Worm (Caenorhabditis elegans) whole organism, L4 larva: ENCODE results near the gene B0416.4.

Experiments
- F10B5.3 ChIP-seq: sonication (generic microtip); optimal IDR thresholded peaks from 2 replicates; lab custom pipeline; 2016; ENCODE audit warnings: mild to moderate bottlenecking, missing genetic modification characterization, missing compliant biosample characterization
- F26F4.8 ChIP-seq: fragments of 200-800 bp; sonication (Bioruptor generic); conservative IDR thresholded peaks from 2 replicates; pipeline ENCODE4 v1.3.6; 2022; ENCODE audit warnings: missing genetic modification characterization, missing compliant biosample characterization
- F44E2.7 ChIP-seq: fragments of 200-800 bp; sonication (Bioruptor generic); IDR thresholded peaks from 2 replicates; pipeline ENCODE4 v2.1.2; 2022; ENCODE audit warnings: missing genetic modification characterization, missing compliant biosample characterization
- F49E8.2 ChIP-seq: sonication (generic microtip); optimal IDR thresholded peaks from 2 replicates; lab custom pipeline; 2016; ENCODE audit warnings: missing compliant biosample characterization, mild to moderate bottlenecking, missing genetic modification characterization, borderline replicate concordance
- T20F7.1 ChIP-seq: fragments of 200-800 bp; sonication (Bioruptor generic); optimal IDR thresholded peaks from 2 replicates; lab custom pipeline; 2018; ENCODE audit warnings: mild to moderate bottlenecking, missing genetic modification characterization, missing compliant biosample characterization
- Y5F2A.4 ChIP-seq: fragments of 200-800 bp; sonication (Bioruptor generic); optimal IDR thresholded peaks from 2 replicates; lab custom pipeline; 2018; ENCODE audit warnings: mild to moderate bottlenecking, missing genetic modification characterization, missing compliant biosample characterization
- ZK337.2 ChIP-seq: fragments of 200-800 bp; sonication (Bioruptor generic); IDR thresholded peaks from 2 replicates; pipeline ENCODE4 v1.3.6; 2022; ENCODE audit warnings: missing genetic modification reagents, missing genetic modification characterization, missing compliant biosample characterization
- ama-1 ChIP-seq: fragments of 150-350 bp; optimal IDR thresholded peaks from 2 replicates; lab custom pipeline; 2014; ENCODE audit warnings: inconsistent platforms, mixed read lengths
- ceh-32 ChIP-seq: sonication (generic microtip); optimal IDR thresholded peaks from 2 replicates; lab custom pipeline; 2016; ENCODE audit warnings: mild to moderate bottlenecking, missing genetic modification characterization, missing compliant biosample characterization; ENCODE audit not compliant: poor library complexity
- ceh-82 ChIP-seq: sonication (generic microtip); optimal IDR thresholded peaks from 2 replicates; lab custom pipeline; 2017; ENCODE audit warnings: missing biosample characterization, missing genetic modification characterization
- ctbp-1 ChIP-seq: fragments of 200-800 bp; sonication (Bioruptor generic); IDR thresholded peaks from 2 replicates; pipeline ENCODE4 v1.3.6; 2022; ENCODE audit warnings: missing genetic modification reagents, missing genetic modification characterization, missing compliant biosample characterization
- daf-16 ChIP-seq, 3 experiments: sonication (generic microtip); optimal IDR thresholded peaks; 2 replicates each; lab custom pipeline; 2016 to 2017; ENCODE audit warnings: missing genetic modification characterization in 3 of 3, missing genetic modification reagents in 3 of 3, mild to moderate bottlenecking in 2 of 3, missing compliant biosample characterization in 2 of 3, missing biosample characterization in 1 of 3, moderate library complexity in 1 of 3
- dve-1 ChIP-seq: sonication (generic microtip); optimal IDR thresholded peaks from 2 replicates; lab custom pipeline; 2017; ENCODE audit warnings: antibody characterized with exemption, mild to moderate bottlenecking, missing genetic modification characterization, missing compliant biosample characterization; ENCODE audit not compliant: insufficient read depth
- egl-43 ChIP-seq: fragments of 200-800 bp; sonication (Bioruptor generic); IDR thresholded peaks from 2 replicates; pipeline ENCODE4 v1.3.6; 2022; ENCODE audit warnings: missing genetic modification reagents, missing genetic modification characterization, missing compliant biosample characterization
- hif-1 ChIP-seq, 2 experiments: sonication (generic microtip); optimal IDR thresholded peaks; 2 replicates each; lab custom pipeline; 2016 to 2017; ENCODE audit warnings: missing compliant biosample characterization in 2 of 2, missing genetic modification characterization in 2 of 2, missing genetic modification reagents in 2 of 2, missing genotype in 2 of 2, mild to moderate bottlenecking in 1 of 2
- hlh-11 ChIP-seq: fragments of 200-800 bp; sonication (Bioruptor generic); optimal IDR thresholded peaks from 2 replicates; lab custom pipeline; 2018; ENCODE audit warnings: mild to moderate bottlenecking, missing genetic modification characterization, missing compliant biosample characterization
- hlh-30 ChIP-seq: sonication (generic microtip); optimal IDR thresholded peaks from 2 replicates; lab custom pipeline; 2017; ENCODE audit warnings: antibody characterized with exemption, mild to moderate bottlenecking, missing genetic modification characterization, missing compliant biosample characterization; ENCODE audit not compliant: insufficient read depth
- lim-7 ChIP-seq: fragments of 200-800 bp; sonication (Bioruptor generic); IDR thresholded peaks from 2 replicates; pipeline ENCODE4 v1.3.6; 2022; ENCODE audit warnings: missing genetic modification characterization, missing compliant biosample characterization
- lin-29 ChIP-seq: fragments of 200-800 bp; sonication (Bioruptor generic); IDR thresholded peaks from 2 replicates; pipeline ENCODE4 v1.3.6; 2022; ENCODE audit warnings: missing genetic modification reagents, missing genetic modification characterization, missing compliant biosample characterization
- lin-39 ChIP-seq: fragments of 150-350 bp; optimal IDR thresholded peaks from 2 replicates; lab custom pipeline; 2014; ENCODE audit warnings: missing biosample characterization, missing genetic modification reagents, missing genetic modification characterization
- madf-9 ChIP-seq: fragments of 200-800 bp; sonication (Bioruptor generic); conservative IDR thresholded peaks from 2 replicates; pipeline ENCODE4 v1.3.6; 2022; ENCODE audit warnings: missing genetic modification reagents, missing genetic modification characterization, missing compliant biosample characterization
- mep-1 ChIP-seq: fragments of 150-350 bp; sonication (generic microtip); optimal IDR thresholded peaks from 3 replicates; lab custom pipeline; 2014; ENCODE audit warnings: missing biosample characterization, missing genetic modification characterization
- mes-2 ChIP-seq: sonication (generic microtip); optimal IDR thresholded peaks from 2 replicates; lab custom pipeline; 2016; ENCODE audit warnings: missing genotype, mild to moderate bottlenecking, missing genetic modification characterization, missing compliant biosample characterization; ENCODE audit not compliant: poor library complexity, severe bottlenecking
- mxl-3 ChIP-seq: fragments of 200-800 bp; sonication (Bioruptor generic); optimal IDR thresholded peaks from 2 replicates; lab custom pipeline; 2018; ENCODE audit warnings: mild to moderate bottlenecking, missing genetic modification characterization, missing compliant biosample characterization
- nhr-102 ChIP-seq: sonication (generic microtip); optimal IDR thresholded peaks from 2 replicates; lab custom pipeline; 2016; ENCODE audit warnings: mild to moderate bottlenecking, missing genetic modification characterization, moderate library complexity, missing compliant biosample characterization
- nhr-11 ChIP-seq: fragments of 150-350 bp; optimal IDR thresholded peaks from 2 replicates; lab custom pipeline; 2014; ENCODE audit warnings: missing biosample characterization, missing genetic modification characterization
- nhr-41 ChIP-seq: fragments of 200-800 bp; sonication (Bioruptor generic); IDR thresholded peaks from 2 replicates; pipeline ENCODE4 v1.3.6; 2022; ENCODE audit warnings: missing genetic modification reagents, missing genetic modification characterization, missing compliant biosample characterization
- nhr-48 ChIP-seq: sonication (generic microtip); optimal IDR thresholded peaks from 2 replicates; lab custom pipeline; 2016; ENCODE audit warnings: mild to moderate bottlenecking, missing genetic modification characterization, missing compliant biosample characterization
- nhr-76 ChIP-seq: fragments of 150-350 bp; optimal IDR thresholded peaks from 2 replicates; lab custom pipeline; 2014; ENCODE audit warnings: missing biosample characterization, missing genetic modification characterization
- pha-4 ChIP-seq, 2 experiments: fragments of 150-350 bp in 1 of 2; fragments of 200-800 bp in 1 of 2; sonication (Bioruptor generic) in 1 of 2; IDR thresholded peaks in 1 of 2; optimal IDR thresholded peaks in 1 of 2; 2 replicates each; pipeline versions ENCODE4 v1.3.6 to Lab custom; 2014 to 2022; ENCODE audit warnings: missing genetic modification characterization in 2 of 2, missing genetic modification reagents in 2 of 2, missing biosample characterization in 1 of 2, missing compliant biosample characterization in 1 of 2
- php-3 ChIP-seq: fragments of 200-800 bp; sonication (Bioruptor generic); IDR thresholded peaks from 2 replicates; pipeline ENCODE4 v1.3.6; 2022; ENCODE audit warnings: missing genetic modification reagents, missing genetic modification characterization, missing compliant biosample characterization
- pqm-1 ChIP-seq: sonication (generic microtip); optimal IDR thresholded peaks from 2 replicates; lab custom pipeline; 2017; ENCODE audit warnings: missing biosample characterization, missing genetic modification characterization
- rbr-2 ChIP-seq: sonication (generic microtip); optimal IDR thresholded peaks from 2 replicates; lab custom pipeline; 2016; ENCODE audit warnings: missing genotype, missing genetic modification characterization, missing compliant biosample characterization
- skn-1 ChIP-seq: fragments of 150-350 bp; optimal IDR thresholded peaks from 2 replicates; lab custom pipeline; 2014; ENCODE audit warnings: missing biosample characterization, missing genetic modification characterization
- snpc-4 ChIP-seq: fragments of 150-350 bp; optimal IDR thresholded peaks from 2 replicates; lab custom pipeline; 2014; ENCODE audit warnings: missing biosample characterization, missing genetic modification characterization
- spr-1 ChIP-seq: sonication (generic microtip); optimal IDR thresholded peaks from 2 replicates; lab custom pipeline; 2016; ENCODE audit warnings: mild to moderate bottlenecking, missing genetic modification characterization, missing compliant biosample characterization
- tag-97 ChIP-seq: fragments of 200-800 bp; sonication (Bioruptor generic); IDR thresholded peaks from 2 replicates; pipeline ENCODE4 v1.3.6; 2022; ENCODE audit warnings: missing genetic modification characterization, missing compliant biosample characterization
- unc-39 ChIP-seq: sonication (generic microtip); optimal IDR thresholded peaks from 2 replicates; lab custom pipeline; 2017; ENCODE audit warnings: missing biosample characterization, missing genetic modification characterization
- vab-7 ChIP-seq: fragments of 200-800 bp; sonication (Bioruptor generic); IDR thresholded peaks from 2 replicates; pipeline ENCODE4 v1.3.6; 2022; ENCODE audit warnings: missing genetic modification reagents, missing genetic modification characterization, missing compliant biosample characterization
- zip-11 ChIP-seq: fragments of 200-800 bp; sonication (Bioruptor generic); IDR thresholded peaks from 2 replicates; pipeline ENCODE4 v1.3.6; 2022; ENCODE audit warnings: missing genetic modification characterization, missing compliant biosample characterization
- zip-2 ChIP-seq: fragments of 150-350 bp; optimal IDR thresholded peaks from 2 replicates; lab custom pipeline; 2014; ENCODE audit warnings: missing biosample characterization, missing genetic modification characterization

B0416.4 gene

DNA sequence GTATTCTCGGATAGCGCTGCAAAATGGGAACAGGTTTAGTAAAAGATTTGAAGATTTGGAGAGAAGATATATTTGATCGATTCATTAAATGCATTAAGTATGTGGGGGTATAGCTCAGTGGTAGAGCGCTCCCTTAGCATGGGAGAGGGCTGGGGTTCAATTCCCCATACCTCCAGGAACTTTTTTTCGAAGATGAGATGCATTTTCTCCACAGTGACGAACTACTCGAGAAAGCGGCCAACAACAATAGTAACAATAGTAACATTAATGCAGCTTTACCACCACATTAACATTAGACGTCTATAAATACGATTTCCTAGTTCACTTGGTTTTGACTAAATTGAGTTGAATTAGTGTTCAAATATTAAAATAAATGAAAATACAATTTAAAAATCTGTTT is 41.0 kb upstream of the B0416.4 start (continued):
- no peak for TF ChIP-seq dve-1 (tag; lab: Kevin White, UChicago)
- TF ChIP-seq lin-39 (tag; lab: Kevin White, UChicago), result no peak
- TF ChIP-seq ctbp-1 (GFP tag; lab: Robert Waterston, UW), result 0 out of 2 replicates have a peak, but pooled peaks have one; percentile 51
- peak; percentile 17 for TF ChIP-seq ceh-32 (tag; lab: Kevin White, UChicago)
- TF ChIP-seq tag-97 (GFP tag; lab: Robert Waterston, UW), result no peak
- no peak for TF ChIP-seq unc-39 (tag; lab: Kevin White, UChicago)
- peak; percentile 89 for TF ChIP-seq egl-43
- no peak for TF ChIP-seq hif-1 (tag; optimal IDR thresholded peaks at IDR 0.05; lab: Kevin White, UChicago)
- peak; percentile 59 for TF ChIP-seq nhr-48
- peak; percentile 23 for TF ChIP-seq hlh-11
- TF ChIP-seq ceh-82 (tag; lab: Kevin White, UChicago), result no peak
- no peak for TF ChIP-seq snpc-4
- peak; percentile 56; the same call in 1 of the 2 replicates for TF ChIP-seq madf-9 (GFP tag; lab: Robert Waterston, UW)
- peak; percentile 78 for TF ChIP-seq vab-7
- TF ChIP-seq Y5F2A.4, result peak; percentile 29
- TF ChIP-seq lin-29, result 0 out of 2 replicates have a peak, but pooled peaks have one; percentile 14
- peak; percentile 59; the same call in 1 of the 2 replicates for TF ChIP-seq F26F4.8 (GFP tag; lab: Robert Waterston, UW)
- no peak for TF ChIP-seq mes-2 (tag; lab: Kevin White, UChicago)
- TF ChIP-seq pha-4 (GFP tag; IDR thresholded peaks at IDR 0.05; lab: Robert Waterston, UW), result peak; percentile 69; the same call in 1 of the 2 replicates
- no peak for TF ChIP-seq pha-4 (tag; optimal IDR thresholded peaks at IDR 0.05; lab: Kevin White, UChicago)
- no peak for TF ChIP-seq skn-1 (tag; lab: Kevin White, UChicago)
- TF ChIP-seq nhr-76 (tag; lab: Kevin White, UChicago), result no peak
- TF ChIP-seq zip-2 (tag; lab: Kevin White, UChicago), result no peak
- TF ChIP-seq hlh-30 (tag; lab: Kevin White, UChicago), result peak; percentile 28
- no peak for TF ChIP-seq T20F7.1 (GFP tag; lab: Kevin White, UChicago)
- TF ChIP-seq mxl-3 (GFP tag; lab: Kevin White, UChicago), result peak; percentile 26
- TF ChIP-seq daf-16 (GFP tag; optimal IDR thresholded peaks at IDR 0.05; lab: Kevin White, UChicago), result peak; percentile 27 to 61
- no peak for TF ChIP-seq daf-16 (tag; optimal IDR thresholded peaks at IDR 0.05; lab: Kevin White, UChicago)
- TF ChIP-seq zip-11 (GFP tag; lab: Robert Waterston, UW), result 0 out of 2 replicates have a peak, but pooled peaks have one; percentile 54
- TF ChIP-seq nhr-11 (tag; lab: Kevin White, UChicago), result no peak
- TF ChIP-seq spr-1 (tag; lab: Kevin White, UChicago), result peak; percentile 64
- no peak for TF ChIP-seq php-3 (GFP tag; lab: Robert Waterston, UW)
- TF ChIP-seq mep-1 (tag; lab: Kevin White, UChicago), result no peak
- peak; percentile 89 for TF ChIP-seq lim-7
- peak; percentile 65; the same call in 1 of the 2 replicates for TF ChIP-seq F44E2.7
- peak; percentile 74 for TF ChIP-seq F49E8.2 (tag; lab: Kevin White, UChicago)
- no peak for TF ChIP-seq ama-1 (lab: Kevin White, UChicago)
- no peak for TF ChIP-seq rbr-2 (tag; lab: Kevin White, UChicago)
- TF ChIP-seq nhr-41 (GFP tag; lab: Robert Waterston, UW), result no peak
- TF ChIP-seq pqm-1, result no peak
- TF ChIP-seq ZK337.2 (GFP tag; lab: Robert Waterston, UW), result peak; percentile 30; the same call in 1 of the 2 replicates
- peak; percentile 38 for TF ChIP-seq F10B5.3 (tag; lab: Kevin White, UChicago)
- TF ChIP-seq nhr-102 (tag; lab: Kevin White, UChicago), result peak; percentile 64
